Worm (Caenorhabditis elegans) whole organism, midembryonic: ENCODE data around the gene F10A3.12.

Experiments used
- T22C8.4 ChIP-seq: fragments of 200-800 bp; sonication (Bioruptor generic); IDR thresholded peaks from 2 replicates; pipeline ENCODE4 v1.3.6; 2022; ENCODE audit warnings: missing genetic modification characterization, missing compliant biosample characterization
- cog-1 ChIP-seq: sonication (generic microtip); optimal IDR thresholded peaks from 2 replicates; lab custom pipeline; 2016; ENCODE audit warnings: missing genetic modification characterization, missing compliant biosample characterization
- flt-1 ChIP-seq: fragments of 200-800 bp; sonication (Bioruptor generic); IDR thresholded peaks from 2 replicates; pipeline ENCODE4 v1.3.6; 2022; ENCODE audit warnings: missing genetic modification characterization, missing compliant biosample characterization
- klf-2 ChIP-seq: fragments of 200-800 bp; sonication (Bioruptor generic); conservative IDR thresholded peaks from 2 replicates; pipeline ENCODE4 v1.3.6; 2022; ENCODE audit warnings: missing genetic modification reagents, missing genetic modification characterization, missing compliant biosample characterization
- med-1 ChIP-seq: sonication (generic microtip); optimal IDR thresholded peaks from 2 replicates; lab custom pipeline; 2017; ENCODE audit warnings: missing genetic modification characterization, mild to moderate bottlenecking, missing compliant biosample characterization, antibody characterized with exemption, missing genetic modification reagents; ENCODE audit not compliant: insufficient read depth
- ref-1 ChIP-seq: fragments of 200-800 bp; sonication (Bioruptor generic); conservative IDR thresholded peaks from 2 replicates; pipeline ENCODE4 v1.3.6; 2022; ENCODE audit warnings: missing genetic modification reagents, missing genetic modification characterization, missing compliant biosample characterization
- tab-1 ChIP-seq: fragments of 200-800 bp; sonication (Bioruptor generic); IDR thresholded peaks from 2 replicates; pipeline ENCODE4 v1.3.6; 2022; ENCODE audit warnings: missing genetic modification characterization, missing compliant biosample characterization
- ztf-23 ChIP-seq: fragments of 200-800 bp; sonication (Bioruptor generic); IDR thresholded peaks from 2 replicates; pipeline ENCODE4 v1.3.6; 2022; ENCODE audit warnings: missing genetic modification reagents, missing genetic modification characterization, missing compliant biosample characterization
- ztf-29 ChIP-seq: fragments of 200-800 bp; sonication (Bioruptor generic); IDR thresholded peaks from 2 replicates; pipeline ENCODE4 v1.3.6; 2022; ENCODE audit warnings: missing genetic modification reagents, missing genetic modification characterization, missing compliant biosample characterization

DNA sequence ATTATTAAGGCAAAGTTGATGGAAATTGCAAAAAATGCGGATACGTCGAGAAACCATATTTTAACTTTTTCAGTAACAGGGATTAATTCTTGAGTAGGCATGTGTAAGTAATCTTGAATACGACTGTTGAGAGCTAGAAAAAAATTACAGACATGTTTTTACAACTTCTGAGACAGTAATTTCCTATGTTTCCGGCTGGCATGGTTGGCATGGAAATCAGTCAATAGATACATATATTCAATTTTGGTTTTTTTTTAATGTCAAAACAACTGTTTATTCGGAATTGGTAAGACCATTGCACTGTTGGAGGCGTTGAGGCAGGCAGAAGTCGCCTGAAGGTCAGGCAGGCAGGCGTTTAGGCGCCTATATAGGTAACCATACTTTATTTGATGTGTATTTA, 10.4 kb upstream of the F10A3.12 start, which contains the start of gene str-254:
- no peak for TF ChIP-seq ztf-29 (GFP tag; lab: Robert Waterston, UW)
- no peak for TF ChIP-seq med-1
- TF ChIP-seq T22C8.4 (GFP tag; lab: Robert Waterston, UW), result no peak
- TF ChIP-seq ref-1, result no peak
- TF ChIP-seq ztf-23 (GFP tag; lab: Robert Waterston, UW), result no peak
- no peak for TF ChIP-seq tab-1 (GFP tag; lab: Robert Waterston, UW)
- no peak for TF ChIP-seq flt-1 (GFP tag; lab: Robert Waterston, UW)
- TF ChIP-seq cog-1 (tag; lab: Kevin White, UChicago), result no peak
- TF ChIP-seq klf-2 (GFP tag; lab: Robert Waterston, UW), result no peak
